Worm (Caenorhabditis elegans): Measurements from ENCODE around the gene W03G11.4.

Gene W03G11.4

DNA sequence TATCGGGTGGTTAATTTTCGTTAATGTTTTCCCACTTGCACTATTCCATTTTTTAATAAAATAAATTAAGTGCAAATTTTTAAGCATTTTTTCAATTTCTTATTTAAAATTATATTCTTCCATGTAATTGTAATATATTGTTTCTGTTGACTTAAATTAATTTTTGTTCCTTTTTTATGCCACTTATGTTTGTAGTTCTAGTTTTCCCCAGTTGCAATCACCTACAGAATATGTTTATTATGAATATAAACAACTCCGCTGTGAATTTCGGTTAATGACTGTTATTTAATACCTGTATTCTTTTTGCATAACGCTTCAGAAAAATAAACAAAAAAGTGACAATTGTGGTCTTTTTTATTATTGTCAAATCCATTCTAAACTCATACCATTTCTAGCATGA, 28.0 kb downstream of the W03G11.4 start, which contains the start of gene lgc-23:
Gene lgc-23, plus strand, starts transcription at position 301 of the 400 bp plus-strand sequence.
- TF ChIP-seq lin-11 (tag; optimal IDR thresholded peaks at IDR 0.05) (no peak), ztf-1 (GFP tag; conservative IDR thresholded peaks at IDR 0.05) (no peak), ztf-4 (tag; optimal IDR thresholded peaks at IDR 0.05) (no peak), mbf-1 (tag; optimal IDR thresholded peaks at IDR 0.05) (no peak), lsy-2 (tag; optimal IDR thresholded peaks at IDR 0.05) (no peak), C34F6.9 (tag; optimal IDR thresholded peaks at IDR 0.05) (no peak), blmp-1 (tag; optimal IDR thresholded peaks at IDR 0.05; ENCODE audit: insufficient read depth) (no peak), nhr-129 (tag; optimal IDR thresholded peaks at IDR 0.05) (no peak), dmd-4 (tag; optimal IDR thresholded peaks at IDR 0.05) (no peak), gmeb-1 (tag; optimal IDR thresholded peaks at IDR 0.05) (no peak), nhr-23 (tag; optimal IDR thresholded peaks at IDR 0.05) (no peak), skn-1 (tag; optimal IDR thresholded peaks at IDR 0.05) (no peak), unc-55 (GFP tag; optimal IDR thresholded peaks at IDR 0.05) (no peak), lin-39 (tag; optimal IDR thresholded peaks at IDR 0.05) (no peak), elt-1 (tag; optimal IDR thresholded peaks at IDR 0.05) (no peak)

DNA sequence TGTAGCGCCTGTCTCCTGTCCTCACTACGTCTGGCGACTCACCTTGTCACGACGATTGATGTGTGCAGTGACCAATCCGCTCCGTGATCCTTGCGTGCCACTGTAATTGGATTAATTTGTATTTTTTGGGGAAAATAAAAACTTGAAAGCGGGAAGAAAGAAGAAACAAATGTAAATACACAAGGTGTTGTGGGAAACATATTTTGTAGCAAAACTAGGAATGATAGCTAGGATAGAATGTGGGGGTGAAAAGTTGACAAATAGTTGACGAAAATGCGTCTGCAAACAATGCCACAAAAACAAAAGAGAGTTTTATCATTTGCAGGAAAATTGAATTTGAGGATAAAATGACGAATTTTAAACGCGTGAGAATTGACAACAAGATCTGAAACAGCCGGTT, 36.0 kb downstream of the W03G11.4 start, which contains the start of gene B0198.3:
Gene B0198.3, minus strand, starts transcription at position 101 of the 400 bp plus-strand sequence.
- TF ChIP-seq ceh-16 (tag; optimal IDR thresholded peaks at IDR 0.05) (no peak), crh-2 (tag; optimal IDR thresholded peaks at IDR 0.05) (no peak), mbf-1 (tag; optimal IDR thresholded peaks at IDR 0.05) (no peak), nhr-6 (tag; optimal IDR thresholded peaks at IDR 0.05) (no peak), unc-55 (GFP tag; optimal IDR thresholded peaks at IDR 0.05) (no peak), ztf-4 (tag; optimal IDR thresholded peaks at IDR 0.05) (no peak), mdl-1 (tag; optimal IDR thresholded peaks at IDR 0.05) (no peak), ztf-1 (GFP tag; conservative IDR thresholded peaks at IDR 0.05) (no peak), nhr-21 (tag; optimal IDR thresholded peaks at IDR 0.05) (no peak), ama-1 (optimal IDR thresholded peaks at IDR 0.05) (no peak)

DNA sequence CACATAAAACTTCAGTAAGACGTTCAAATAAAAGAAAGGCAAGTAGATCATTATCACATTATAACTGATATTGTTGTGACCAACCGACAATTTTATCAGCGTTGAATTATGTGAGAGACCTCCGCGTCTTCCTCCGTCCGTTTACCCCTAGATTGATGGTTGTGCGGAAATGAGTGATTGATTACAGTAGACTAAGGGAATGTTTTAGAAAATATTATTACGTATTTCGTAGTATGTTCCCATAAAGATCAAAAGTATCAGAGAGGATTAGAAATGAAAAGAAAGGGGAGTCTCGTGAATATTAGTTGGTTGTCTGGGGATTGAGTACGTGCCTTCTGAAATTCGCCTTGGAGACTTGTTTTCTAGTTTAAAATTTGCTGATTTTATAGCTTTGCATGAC, 54.2 kb downstream of the W03G11.4 start:
- TF ChIP-seq C34F6.9 (tag; optimal IDR thresholded peaks at IDR 0.05) (peak; percentile 22), F13H6.1 (tag; optimal IDR thresholded peaks at IDR 0.05) (no peak), ZK546.5 (tag; optimal IDR thresholded peaks at IDR 0.05) (no peak), mab-5 (tag; optimal IDR thresholded peaks at IDR 0.05) (peak; percentile 87), unc-55 (GFP tag; optimal IDR thresholded peaks at IDR 0.05) (peak; percentile 66)

DNA sequence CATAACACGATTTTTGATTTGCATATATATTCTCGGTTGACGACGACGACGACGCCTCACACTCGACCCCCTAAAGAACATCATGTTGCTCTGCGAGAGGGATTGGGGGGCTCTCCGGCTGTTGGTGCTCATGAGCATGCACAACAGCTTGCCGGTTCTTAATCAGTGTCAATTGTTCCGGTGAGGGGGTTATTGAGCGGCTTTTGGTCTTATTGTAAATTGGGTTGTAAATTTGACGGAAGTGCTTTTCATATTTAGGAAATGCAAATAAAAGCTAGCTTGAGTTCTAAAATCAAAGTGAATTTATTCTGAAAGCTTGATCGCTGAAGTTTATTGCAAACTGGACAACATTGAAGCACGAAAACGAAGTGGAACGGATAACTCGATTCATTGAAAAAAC, 55.0 kb downstream of the W03G11.4 start:
- no peak for TF ChIP-seq lin-13 (GFP tag; optimal IDR thresholded peaks at IDR 0.05)
- TF ChIP-seq Y55F3AM.14 (GFP tag; optimal IDR thresholded peaks at IDR 0.05): no peak
- no peak for TF ChIP-seq sma-3 (GFP tag; optimal IDR thresholded peaks at IDR 0.05)
- TF ChIP-seq ZK546.5 (tag; optimal IDR thresholded peaks at IDR 0.05): no peak
- no peak for TF ChIP-seq nhr-77 (tag; optimal IDR thresholded peaks at IDR 0.05)
- TF ChIP-seq nhr-12 (tag; optimal IDR thresholded peaks at IDR 0.05): no peak
- TF ChIP-seq aly-2 (tag; optimal IDR thresholded peaks at IDR 0.05): no peak
- TF ChIP-seq F13H6.1 (tag; optimal IDR thresholded peaks at IDR 0.05): no peak
- TF ChIP-seq ztf-11 (tag; optimal IDR thresholded peaks at IDR 0.05): no peak
- no peak for TF ChIP-seq nhr-10 (tag; optimal IDR thresholded peaks at IDR 0.05)
- TF ChIP-seq elt-3 (tag; optimal IDR thresholded peaks at IDR 0.05): no peak
- no peak for TF ChIP-seq mdl-1 (tag; optimal IDR thresholded peaks at IDR 0.05)
- TF ChIP-seq unc-62 (GFP tag; optimal IDR thresholded peaks at IDR 0.05): no peak
- TF ChIP-seq lin-39 (tag; optimal IDR thresholded peaks at IDR 0.05): no peak
- no peak for TF ChIP-seq R02D3.7 (tag; optimal IDR thresholded peaks at IDR 0.05)

DNA sequence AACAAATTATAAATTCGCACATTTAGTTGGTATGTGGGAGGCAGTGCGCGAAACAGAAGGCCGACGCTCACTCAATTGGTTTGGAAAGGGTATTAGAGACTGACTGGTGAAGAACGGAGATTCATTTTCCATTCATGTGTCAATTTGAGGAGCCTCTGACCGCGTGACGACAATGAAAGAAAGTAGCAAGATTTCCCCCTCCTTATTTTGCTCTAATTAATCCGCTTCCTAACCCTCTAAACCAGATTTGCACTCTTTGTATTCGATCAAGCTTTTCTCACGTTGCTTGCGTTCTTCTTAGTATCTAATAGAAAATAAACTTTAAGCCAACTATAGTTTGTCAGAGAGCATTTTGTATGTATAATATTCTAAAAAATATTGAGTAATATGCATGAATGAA, 56.8 kb downstream of the W03G11.4 start:
- TF ChIP-seq R02D3.7 (tag; optimal IDR thresholded peaks at IDR 0.05): no peak

DNA sequence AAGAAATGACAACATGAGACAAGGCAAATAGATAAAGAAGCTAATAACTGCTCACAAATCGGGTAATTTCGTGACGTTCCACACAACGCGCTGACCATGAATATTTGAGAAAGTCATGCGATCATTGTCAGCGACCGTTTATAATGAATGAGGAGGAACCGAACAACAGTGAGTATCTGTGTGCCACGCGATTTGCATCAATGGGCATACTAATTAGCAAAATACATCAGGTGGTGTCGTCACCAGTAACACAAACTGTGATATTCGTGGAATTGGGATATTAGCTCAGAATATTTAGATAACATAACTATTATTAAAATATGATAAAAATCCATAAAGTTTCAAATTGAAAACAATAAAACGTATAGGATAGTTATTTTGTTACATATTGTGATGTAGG, 58.3 kb downstream of the W03G11.4 start:
- TF ChIP-seq sma-9 (GFP tag; optimal IDR thresholded peaks at IDR 0.05): no peak
- TF ChIP-seq sma-9 (tag; optimal IDR thresholded peaks at IDR 0.05): no peak
- no peak for TF ChIP-seq nhr-25 (tag; optimal IDR thresholded peaks at IDR 0.05)
- TF ChIP-seq C34F6.9 (tag; optimal IDR thresholded peaks at IDR 0.05): no peak
- TF ChIP-seq ceh-16 (tag; optimal IDR thresholded peaks at IDR 0.05): no peak
- no peak for TF ChIP-seq ztf-4 (tag; optimal IDR thresholded peaks at IDR 0.05)
- TF ChIP-seq ztf-1 (GFP tag; conservative IDR thresholded peaks at IDR 0.05): no peak
- TF ChIP-seq ama-1 (optimal IDR thresholded peaks at IDR 0.05): no peak
- no peak for TF ChIP-seq elt-1 (tag; optimal IDR thresholded peaks at IDR 0.05)
- no peak for TF ChIP-seq dmd-4 (tag; optimal IDR thresholded peaks at IDR 0.05)
- no peak for TF ChIP-seq nhr-12 (tag; optimal IDR thresholded peaks at IDR 0.05)
